Worm (Caenorhabditis elegans): ENCODE data around the gene syx-16.

DNA sequence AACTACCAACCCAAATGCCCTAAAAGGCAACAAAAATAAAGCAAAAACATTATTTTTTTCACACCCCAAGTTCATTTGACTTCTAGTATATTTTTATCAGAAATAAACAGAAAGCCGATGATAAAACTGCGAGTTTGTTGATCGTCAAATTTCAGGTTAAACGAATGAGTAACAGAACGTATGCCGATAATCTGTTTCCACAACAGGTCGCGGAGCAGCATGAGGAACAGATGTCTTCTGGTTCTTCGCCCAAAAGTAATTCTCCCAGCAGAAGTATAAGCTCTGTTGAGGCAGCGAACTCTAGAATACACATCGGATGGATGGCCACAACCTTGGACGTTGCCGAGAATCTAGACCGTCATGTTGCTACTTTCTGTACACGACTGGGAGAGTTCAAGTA, 21.5 kb upstream of the syx-16 start, which contains the start of gene prmt-5:
- TF ChIP-seq W03F9.2 (tag; optimal IDR thresholded peaks at IDR 0.05) (no peak), dao-5 (tag; optimal IDR thresholded peaks at IDR 0.05) (no peak)

All from whole organism, L4/young adult.